Fruit fly (Drosophila melanogaster): ENCODE measurements around the gene Sfp24Bd.

Gene Sfp24Bd

DNA sequence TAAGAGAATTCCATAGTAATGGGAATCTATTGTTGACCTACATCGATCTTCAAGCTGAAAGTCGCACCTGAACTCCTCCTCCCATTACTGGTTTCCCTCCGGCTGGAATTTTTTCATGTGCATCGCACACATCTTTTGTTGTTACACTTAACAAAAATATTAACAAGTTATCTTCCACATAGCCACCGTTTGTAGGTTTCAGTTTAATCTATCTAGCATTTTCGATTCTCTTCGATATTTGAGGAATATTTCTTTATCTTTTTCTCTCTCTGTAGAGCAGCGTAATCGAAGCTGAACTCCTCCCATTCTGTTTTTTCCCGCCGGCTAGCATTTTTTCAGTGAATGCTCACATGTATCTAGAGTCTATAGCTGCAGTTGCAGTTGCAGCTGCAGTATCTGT lies 44.1 kb downstream of the Sfp24Bd start:
- TF ChIP-seq CG18011 (GFP tag; optimal IDR thresholded peaks at IDR 0.05), result no peak
- TF ChIP-seq chinmo (GFP tag; IDR thresholded peaks at IDR 0.05; ENCODE audit: partially characterized antibody), result no peak
- TF ChIP-seq esg (GFP tag; conservative IDR thresholded peaks at IDR 0.05), result no peak
- no peak for TF ChIP-seq pan (optimal IDR thresholded peaks at IDR 0.05)
- no peak for TF ChIP-seq pan (GFP tag; optimal IDR thresholded peaks at IDR 0.05 in 1 of 2, IDR thresholded peaks at IDR 0.05 in 1 of 2)
- no peak for TF ChIP-seq Doc2 (GFP tag; IDR thresholded peaks at IDR 0.05)
- peak; percentile 59; the same call in 1 of the 3 replicates for TF ChIP-seq zfh1 (GFP tag; IDR thresholded peaks at IDR 0.05)
- TF ChIP-seq mld (GFP tag; IDR thresholded peaks at IDR 0.05; ENCODE audit: partially characterized antibody), result no peak
- TF ChIP-seq bowl (GFP tag; IDR thresholded peaks at IDR 0.05), result no peak
- TF ChIP-seq inv (GFP tag; IDR thresholded peaks at IDR 0.05; ENCODE audit: partially characterized antibody), result no peak
- no peak for TF ChIP-seq sug (tag; optimal IDR thresholded peaks at IDR 0.05)
- no peak for TF ChIP-seq Lim3 (GFP tag; IDR thresholded peaks at IDR 0.05)
- peak; percentile 8 for TF ChIP-seq lilli (GFP tag; optimal IDR thresholded peaks at IDR 0.05)
- TF ChIP-seq CG34422 (GFP tag; IDR thresholded peaks at IDR 0.05), result 0 out of 3 replicates have a peak, but pooled peaks have one; percentile 17
- TF ChIP-seq dan (GFP tag; IDR thresholded peaks at IDR 0.05), result no peak
- TF ChIP-seq Spps (tag; optimal IDR thresholded peaks at IDR 0.05), result peak; percentile 10
- no peak for TF ChIP-seq prd (optimal IDR thresholded peaks at IDR 0.05)
- TF ChIP-seq prd (GFP tag; IDR thresholded peaks at IDR 0.05), result peak; percentile 44; the same call in 2 of the 3 replicates
- TF ChIP-seq bab2 (GFP tag; optimal IDR thresholded peaks at IDR 0.05), result no peak
- no peak for TF ChIP-seq CG7987 (GFP tag; optimal IDR thresholded peaks at IDR 0.05)
- no peak for TF ChIP-seq CHES-1-like (GFP tag; optimal IDR thresholded peaks at IDR 0.05)
- TF ChIP-seq ci (GFP tag; IDR thresholded peaks at IDR 0.05), result peak; percentile 13; the same call in 1 of the 3 replicates
- TF ChIP-seq CG2712 (tag; optimal IDR thresholded peaks at IDR 0.05), result peak; percentile 46
- no peak for TF ChIP-seq CoRest (tag; optimal IDR thresholded peaks at IDR 0.05)
- no peak for TF ChIP-seq CG10654 (GFP tag; optimal IDR thresholded peaks at IDR 0.05)
- TF ChIP-seq hbn (GFP tag; IDR thresholded peaks at IDR 0.05; ENCODE audit: partially characterized antibody), result no peak
- TF ChIP-seq eyg (GFP tag; optimal IDR thresholded peaks at IDR 0.05), result no peak
- TF ChIP-seq Drgx (GFP tag; IDR thresholded peaks at IDR 0.05), result peak; percentile 47
- TF ChIP-seq Dip3 (GFP tag; optimal IDR thresholded peaks at IDR 0.05), result no peak
- TF ChIP-seq CG7372 (GFP tag; IDR thresholded peaks at IDR 0.05), result no peak
- TF ChIP-seq eve (GFP tag; optimal IDR thresholded peaks at IDR 0.05), result no peak
- TF ChIP-seq crol (GFP tag; IDR thresholded peaks at IDR 0.05), result no peak
- peak; percentile 34 for TF ChIP-seq CG10979 (tag; optimal IDR thresholded peaks at IDR 0.05)
- TF ChIP-seq CG14667 (GFP tag; IDR thresholded peaks at IDR 0.05), result no peak
- TF ChIP-seq CG3065 (GFP tag; optimal IDR thresholded peaks at IDR 0.05), result no peak
- TF ChIP-seq CG1024 (GFP tag; IDR thresholded peaks at IDR 0.05), result no peak
- peak; percentile 18 for TF ChIP-seq phol (tag; optimal IDR thresholded peaks at IDR 0.05)
- no peak for TF ChIP-seq br (optimal IDR thresholded peaks at IDR 0.05)
- no peak for TF ChIP-seq dpn (GFP tag; optimal IDR thresholded peaks at IDR 0.05)
- no peak for TF ChIP-seq CG11093 (GFP tag; IDR thresholded peaks at IDR 0.05)
- no peak for TF ChIP-seq lbe (GFP tag; optimal IDR thresholded peaks at IDR 0.05)
- no peak for TF ChIP-seq CG13296 (GFP tag; optimal IDR thresholded peaks at IDR 0.05)
- TF ChIP-seq slou (GFP tag; optimal IDR thresholded peaks at IDR 0.05), result no peak
- no peak for TF ChIP-seq Six4 (GFP tag; optimal IDR thresholded peaks at IDR 0.05)
- TF ChIP-seq hth (optimal IDR thresholded peaks at IDR 0.05), result no peak
- TF ChIP-seq CG17802 (tag; optimal IDR thresholded peaks at IDR 0.05), result no peak
- 0 out of 3 replicates have a peak, but pooled peaks have one; percentile 18 for TF ChIP-seq Optix (GFP tag; IDR thresholded peaks at IDR 0.05)
- TF ChIP-seq E2f2 (GFP tag; IDR thresholded peaks at IDR 0.05), result no peak
- TF ChIP-seq tll (GFP tag; optimal IDR thresholded peaks at IDR 0.05), result no peak
- peak in 1 of 2 experiments; percentile 4 for TF ChIP-seq bsh (GFP tag; optimal IDR thresholded peaks at IDR 0.05)
- TF ChIP-seq sd (tag; optimal IDR thresholded peaks at IDR 0.05), result no peak
- no peak for TF ChIP-seq Myb (GFP tag; optimal IDR thresholded peaks at IDR 0.05)
- TF ChIP-seq sisA (GFP tag; IDR thresholded peaks at IDR 0.05), result peak; percentile 24; the same call in 1 of the 2 replicates
